Fruit fly (Drosophila melanogaster): ENCODE results near the gene CG4025.

- TF ChIP-seq CG6276 (GFP tag; optimal IDR thresholded peaks at IDR 0.05) = no peak
- no peak for TF ChIP-seq Sox102F (GFP tag; optimal IDR thresholded peaks at IDR 0.05)
- no peak for TF ChIP-seq ss (GFP tag; optimal IDR thresholded peaks at IDR 0.05)
- TF ChIP-seq Sox14 (GFP tag; optimal IDR thresholded peaks at IDR 0.05) = no peak
- no peak for TF ChIP-seq lz (GFP tag; optimal IDR thresholded peaks at IDR 0.05)
- no peak for TF ChIP-seq salr (GFP tag; optimal IDR thresholded peaks at IDR 0.05)
- no peak for TF ChIP-seq cyc (GFP tag; optimal IDR thresholded peaks at IDR 0.05)
- TF ChIP-seq svp (GFP tag) = no peak
- TF ChIP-seq Hr39 (GFP tag; optimal IDR thresholded peaks at IDR 0.05) = no peak
- TF ChIP-seq fd85E (GFP tag; optimal IDR thresholded peaks at IDR 0.05) = no peak
These were observed 35.9 kb downstream of the CG4025 start for dm6 chrX:2112660-2113059.
